Fruit fly (Drosophila melanogaster) whole organism, embryonic: ENCODE results near the gene CG17549.
A peak's percentile ranks its signal among the peaks of the same experiment; 100 is the strongest.

Source experiments
- Abd-B ChIP-seq: fragments of 200-800 bp; sonication (Bioruptor generic); optimal IDR thresholded peaks from 2 replicates; lab custom pipeline; 2018; ENCODE audit warnings: missing biosample characterization, mild to moderate bottlenecking, missing genetic modification characterization, moderate library complexity
- CG10147 ChIP-seq: fragments of 200-800 bp; sonication (Bioruptor generic); optimal IDR thresholded peaks from 2 replicates; lab custom pipeline; 2019; ENCODE audit warnings: missing biosample characterization, mild to moderate bottlenecking, missing genetic modification characterization, moderate library complexity
- CG12071 ChIP-seq: fragments of 200-800 bp; sonication (Bioruptor generic); optimal IDR thresholded peaks from 3 replicates; lab custom pipeline; 2018; ENCODE audit warnings: missing biosample characterization, mild to moderate bottlenecking, missing genetic modification characterization
- CG13287 ChIP-seq: fragments of 200-800 bp; sonication (Bioruptor generic); IDR thresholded peaks from 2 replicates; pipeline ENCODE4 v1.3.6; 2022; ENCODE audit warnings: missing biosample characterization, missing genetic modification characterization; ENCODE audit not compliant: partially characterized antibody
- CG1602 ChIP-seq: fragments of 200-800 bp; sonication (Bioruptor generic); optimal IDR thresholded peaks from 3 replicates; lab custom pipeline; 2016; ENCODE audit warnings: missing biosample characterization, missing genetic modification characterization
- CG1832 ChIP-seq: fragments of 200-800 bp; sonication (Bioruptor generic); optimal IDR thresholded peaks from 2 replicates; lab custom pipeline; 2017; ENCODE audit warnings: missing biosample characterization, mild to moderate bottlenecking, missing genetic modification characterization, inconsistent platforms
- CG2875 ChIP-seq: fragments of 200-800 bp; sonication (Bioruptor generic); optimal IDR thresholded peaks from 2 replicates; lab custom pipeline; 2017; ENCODE audit warnings: missing biosample characterization, mild to moderate bottlenecking, missing genetic modification characterization, missing genetic modification reagents
- CG31441 ChIP-seq: fragments of 200-800 bp; sonication (Bioruptor generic); IDR thresholded peaks from 2 replicates; pipeline ENCODE4 v1.3.6; 2022; ENCODE audit warnings: missing biosample characterization, missing genetic modification characterization
- CG32532 ChIP-seq: fragments of 200-800 bp; sonication (Bioruptor generic); IDR thresholded peaks from 2 replicates; pipeline ENCODE4 v1.3.6; 2022; ENCODE audit warnings: missing biosample characterization, missing genetic modification characterization
- CG33557 ChIP-seq: fragments of 200-800 bp; sonication (Bioruptor generic); optimal IDR thresholded peaks from 2 replicates; lab custom pipeline; 2019; ENCODE audit warnings: missing biosample characterization, mild to moderate bottlenecking, missing genetic modification characterization, moderate library complexity
- CG42726 ChIP-seq: fragments of 200-800 bp; sonication (Bioruptor generic); IDR thresholded peaks from 2 replicates; pipeline ENCODE4 v1.3.6; 2022; ENCODE audit warnings: missing biosample characterization, missing genetic modification characterization; ENCODE audit not compliant: partially characterized antibody
- CG6654 ChIP-seq: fragments of 200-800 bp; sonication (Bioruptor generic); optimal IDR thresholded peaks from 2 replicates; lab custom pipeline; 2017; ENCODE audit warnings: missing biosample characterization, mild to moderate bottlenecking, missing genetic modification characterization
- CTCF ChIP-seq: fragments of 200-800 bp; sonication (Bioruptor generic); optimal IDR thresholded peaks from 2 replicates; lab custom pipeline; 2017; ENCODE audit warnings: missing biosample characterization, mild to moderate bottlenecking, missing genetic modification characterization, moderate library complexity
- D19B ChIP-seq: fragments of 200-800 bp; sonication (Bioruptor generic); optimal IDR thresholded peaks from 2 replicates; lab custom pipeline; 2017; ENCODE audit warnings: missing biosample characterization, mild to moderate bottlenecking, missing genetic modification characterization
- E2f2 ChIP-seq: fragments of 200-800 bp; sonication (Bioruptor generic); IDR thresholded peaks from 2 replicates; pipeline ENCODE4 v1.3.6; 2022; ENCODE audit warnings: missing biosample characterization, missing genetic modification characterization
- HLH4C ChIP-seq: fragments of 200-800 bp; sonication (Bioruptor generic); IDR thresholded peaks from 3 replicates; pipeline ENCODE4 v1.3.6; 2022; ENCODE audit warnings: missing biosample characterization, missing genetic modification characterization; ENCODE audit not compliant: partially characterized antibody
- Jarid2 ChIP-seq: fragments of 200-800 bp; sonication (Bioruptor generic); optimal IDR thresholded peaks from 3 replicates; lab custom pipeline; 2017; ENCODE audit warnings: mild to moderate bottlenecking, missing biosample characterization, missing genetic modification reagents, missing genetic modification characterization
- NfI ChIP-seq: fragments of 200-800 bp; sonication (Bioruptor generic); optimal IDR thresholded peaks from 3 replicates; lab custom pipeline; 2018; ENCODE audit warnings: missing biosample characterization, mild to moderate bottlenecking, missing genetic modification characterization, moderate library complexity
- Rfx ChIP-seq: fragments of 200-800 bp; sonication (Bioruptor generic); IDR thresholded peaks from 2 replicates; pipeline ENCODE4 v1.3.6; 2022; ENCODE audit warnings: missing biosample characterization, missing genetic modification characterization
- Taf1 ChIP-seq: fragments of 200-800 bp; sonication (Bioruptor generic); IDR thresholded peaks from 2 replicates; pipeline ENCODE4 v1.3.6; 2022; ENCODE audit warnings: missing biosample characterization, missing genetic modification characterization
- Trl ChIP-seq, 3 experiments: fragments of >200 bp in 2 of 3; fragments of 200-800 bp in 1 of 3; sonication (Bioruptor generic) in 1 of 3; optimal IDR thresholded peaks; 2 replicates in 1 of 3; 3 replicates in 2 of 3; lab custom pipeline; 2016 to 2017; ENCODE audit warnings: missing biosample characterization in 1 of 3, missing genetic modification characterization in 1 of 3
- cad ChIP-seq: fragments of >200 bp; optimal IDR thresholded peaks from 2 replicates; lab custom pipeline; 2017; ENCODE audit warnings: missing biosample characterization, missing genetic modification characterization
- cas ChIP-seq: fragments of 200-800 bp; sonication (Bioruptor generic); IDR thresholded peaks from 2 replicates; pipeline ENCODE4 v1.3.6; 2022; ENCODE audit warnings: missing biosample characterization, missing genetic modification characterization
- ci ChIP-seq: fragments of 200-800 bp; sonication (Bioruptor generic); IDR thresholded peaks from 3 replicates; pipeline ENCODE4 v1.3.6; 2022; ENCODE audit warnings: missing biosample characterization, missing genetic modification characterization
- crol ChIP-seq: fragments of 200-800 bp; sonication (Bioruptor generic); IDR thresholded peaks from 2 replicates; pipeline ENCODE4 v1.3.6; 2022; ENCODE audit warnings: missing biosample characterization, missing genetic modification characterization
- eve ChIP-seq, 2 experiments: fragments of >200 bp; optimal IDR thresholded peaks; 2 replicates each; lab custom pipeline; 2017; ENCODE audit warnings: missing biosample characterization in 2 of 2, missing genetic modification characterization in 2 of 2
- ewg ChIP-seq: fragments of 200-800 bp; sonication (Bioruptor generic); optimal IDR thresholded peaks from 3 replicates; lab custom pipeline; 2017; ENCODE audit warnings: mild to moderate bottlenecking, missing biosample characterization, missing genetic modification reagents, missing genetic modification characterization
- fu2 ChIP-seq: fragments of 200-800 bp; sonication (Bioruptor generic); optimal IDR thresholded peaks from 2 replicates; lab custom pipeline; 2016; ENCODE audit warnings: missing biosample characterization, missing genetic modification characterization
- gcm ChIP-seq: fragments of 200-800 bp; sonication (Bioruptor generic); optimal IDR thresholded peaks from 2 replicates; lab custom pipeline; 2019; ENCODE audit warnings: missing biosample characterization, mild to moderate bottlenecking, missing genetic modification characterization, moderate library complexity
- hbn ChIP-seq: fragments of 200-800 bp; sonication (Bioruptor generic); IDR thresholded peaks from 2 replicates; pipeline ENCODE4 v1.3.6; 2022; ENCODE audit warnings: missing biosample characterization, missing genetic modification characterization; ENCODE audit not compliant: partially characterized antibody
- hkb ChIP-seq, 2 experiments: fragments of 200-800 bp in 1 of 2; fragments of >200 bp in 1 of 2; sonication (Bioruptor generic) in 1 of 2; IDR thresholded peaks in 1 of 2; optimal IDR thresholded peaks in 1 of 2; 2 replicates each; pipeline versions ENCODE4 v1.3.6 to Lab custom; 2017 to 2022; ENCODE audit warnings: missing biosample characterization in 1 of 2, missing genetic modification characterization in 1 of 2
- nerfin-1 ChIP-seq: fragments of 200-800 bp; sonication (Bioruptor generic); optimal IDR thresholded peaks from 3 replicates; lab custom pipeline; 2019; ENCODE audit warnings: missing biosample characterization, mild to moderate bottlenecking, missing genetic modification characterization, moderate library complexity
- psq ChIP-seq: fragments of 200-800 bp; sonication (Bioruptor generic); optimal IDR thresholded peaks from 2 replicates; lab custom pipeline; 2017; ENCODE audit warnings: missing biosample characterization, missing genetic modification characterization
- sens ChIP-seq: fragments of 200-800 bp; sonication (Bioruptor generic); peaks from one replicate; lab custom pipeline; 2016; ENCODE audit warnings: missing biosample characterization, missing genetic modification characterization
- seq ChIP-seq: fragments of 200-800 bp; sonication (Bioruptor generic); IDR thresholded peaks from 2 replicates; pipeline ENCODE4 v1.3.6; 2022; ENCODE audit warnings: missing biosample characterization, missing genetic modification characterization
- slp2 ChIP-seq: fragments of 200-800 bp; sonication (Bioruptor generic); optimal IDR thresholded peaks from 2 replicates; lab custom pipeline; 2016; ENCODE audit warnings: missing biosample characterization, missing genetic modification characterization
- stc ChIP-seq: fragments of 200-800 bp; sonication (Bioruptor generic); IDR thresholded peaks from 2 replicates; pipeline ENCODE4 v1.3.6; 2022; ENCODE audit warnings: missing biosample characterization, missing genetic modification characterization
- tll ChIP-seq, 2 experiments: fragments of 200-800 bp in 1 of 2; fragments of >200 bp in 1 of 2; sonication (Bioruptor generic) in 1 of 2; optimal IDR thresholded peaks; 2 replicates each; lab custom pipeline; 2017 to 2019; ENCODE audit warnings: missing biosample characterization in 2 of 2, missing genetic modification characterization in 2 of 2, mild to moderate bottlenecking in 1 of 2, moderate library complexity in 1 of 2

CG17549 gene

dm6 chr2L:19363530-19363929 lies 26.3 kb downstream of the CG17549 start (continued):
- TF ChIP-seq CG2875 (GFP tag; lab: Kevin White, UChicago) (peak; percentile 12), Rfx (GFP tag; lab: Robert Waterston, UW) (peak; percentile 10; the same call in 1 of the 2 replicates), eve (GFP tag; optimal IDR thresholded peaks at IDR 0.05; lab: Kevin White, UChicago) (peak in 1 of 2 experiments; percentile 65), CG31441 (0 out of 2 replicates have a peak, but pooled peaks have one; percentile 14), CG33557 (GFP tag; lab: Kevin White, UChicago) (peak; percentile 36), Abd-B (no peak), CTCF (GFP tag; lab: Kevin White, UChicago) (peak; percentile 93), cas (GFP tag; lab: Robert Waterston, UW) (no peak), CG32532 (GFP tag; lab: Robert Waterston, UW) (peak; percentile 52; the same call in 1 of the 2 replicates)

dm6 chr2L:19362734-19363363 lies 27.0 kb downstream of the CG17549 start, which contains the start of gene dnt:
Gene dnt, minus strand, starts transcription at chr2L:19363227.
- TF ChIP-seq ci (GFP tag; lab: Robert Waterston, UW) (0 out of 3 replicates have a peak, but pooled peaks have one; percentile 39), crol (0 out of 2 replicates have a peak, but pooled peaks have one; percentile 20), fu2 (GFP tag; lab: Kevin White, UChicago) (no peak), CG10147 (GFP tag; lab: Kevin White, UChicago) (no peak), CG42726 (GFP tag; lab: Robert Waterston, UW) (peak; percentile 42; the same call in 1 of the 2 replicates), sens (peak; percentile 46), nerfin-1 (tag; lab: Kevin White, UChicago) (peak; percentile 88), CG1832 (GFP tag; lab: Kevin White, UChicago) (peak; percentile 51), Jarid2 (GFP tag; lab: Kevin White, UChicago) (peak; percentile 72), cad (GFP tag; lab: Kevin White, UChicago) (peak; percentile 44), CG1602 (GFP tag; lab: Kevin White, UChicago) (no peak), tll (GFP tag; optimal IDR thresholded peaks at IDR 0.05; lab: Kevin White, UChicago) (no peak), Taf1 (GFP tag; lab: Robert Waterston, UW) (0 out of 2 replicates have a peak, but pooled peaks have one; percentile 11), gcm (GFP tag; lab: Kevin White, UChicago) (peak; percentile 24), slp2 (no peak), psq (GFP tag; lab: Kevin White, UChicago) (peak; percentile 92), HLH4C (0 out of 3 replicates have a peak, but pooled peaks have one; percentile 38), CG6654 (GFP tag; lab: Kevin White, UChicago) (peak; percentile 71), Trl (optimal IDR thresholded peaks at IDR 0.05; lab: Kevin White, UChicago) (peak; percentile 80 to 91), Trl (GFP tag; optimal IDR thresholded peaks at IDR 0.05; lab: Kevin White, UChicago) (no peak), E2f2 (GFP tag; lab: Robert Waterston, UW) (0 out of 2 replicates have a peak, but pooled peaks have one; percentile 8), ewg (GFP tag; lab: Kevin White, UChicago) (peak; percentile 40), D19B (no peak), hkb (optimal IDR thresholded peaks at IDR 0.05; lab: Kevin White, UChicago) (peak; percentile 43), hkb (GFP tag; IDR thresholded peaks at IDR 0.05; lab: Robert Waterston, UW) (no peak), hbn (GFP tag; lab: Robert Waterston, UW) (peak; percentile 47; the same call in 1 of the 2 replicates), CG12071 (no peak), stc (peak; percentile 48), NfI (GFP tag; lab: Kevin White, UChicago) (no peak), CG13287 (GFP tag; lab: Robert Waterston, UW) (peak; percentile 25; the same call in 1 of the 2 replicates), seq (GFP tag; lab: Robert Waterston, UW) (no peak)
